Worm (Caenorhabditis elegans): Measurements from ENCODE around the gene fbxa-111.

fbxa-111 gene

DNA sequence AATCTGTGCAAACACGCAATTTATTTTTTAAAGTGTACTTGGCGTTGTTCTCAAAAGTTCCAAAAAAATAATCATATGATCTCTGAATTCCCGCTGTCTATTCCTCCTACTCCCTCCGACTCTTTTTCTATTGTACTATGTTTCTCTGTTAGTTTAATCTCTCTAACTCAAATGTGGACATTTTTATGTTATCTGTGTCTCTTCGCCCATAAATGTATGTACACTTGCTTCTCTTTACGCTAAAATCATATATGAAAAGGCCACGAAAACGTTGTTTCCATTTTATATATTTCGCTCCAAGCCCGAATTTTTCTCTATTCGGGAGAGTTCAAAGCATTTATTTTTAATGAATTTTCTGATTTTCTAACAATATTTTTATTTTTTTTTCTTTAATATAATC is 38.6 kb downstream of the fbxa-111 start (continued):
- peak; percentile 3 for TF ChIP-seq fkh-8 (tag; optimal IDR thresholded peaks at IDR 0.05)
- TF ChIP-seq nhr-11 (tag; optimal IDR thresholded peaks at IDR 0.05): no peak
- TF ChIP-seq pqm-1 (tag; optimal IDR thresholded peaks at IDR 0.05): no peak
- no peak for TF ChIP-seq pax-3 (tag; optimal IDR thresholded peaks at IDR 0.05)

DNA sequence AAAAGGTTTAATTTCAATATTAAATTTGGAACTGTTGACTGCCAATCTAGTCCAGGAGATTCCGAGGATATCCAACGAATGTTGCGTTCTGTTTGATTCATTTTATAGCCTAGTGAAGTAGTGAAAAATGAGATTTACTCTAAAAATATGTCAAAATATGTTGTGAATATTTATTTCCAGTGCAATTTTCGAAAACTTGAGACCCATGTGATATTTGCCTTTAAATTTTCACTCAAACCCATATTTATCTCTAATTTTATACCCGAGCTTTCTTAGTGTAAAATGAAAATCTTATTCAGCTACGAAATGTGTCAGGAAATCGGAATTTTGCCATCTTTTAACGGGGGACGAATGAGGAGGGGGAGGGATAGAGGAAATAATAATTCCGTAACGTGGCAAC is 39.6 kb downstream of the fbxa-111 start, which contains the start of gene F09C6.16:
Gene F09C6.16 (minus strand): TSS at position 101 of the 400 bp plus-strand sequence.
- TF ChIP-seq C16A3.4 (tag; optimal IDR thresholded peaks at IDR 0.05): no peak
- TF ChIP-seq ama-1 (optimal IDR thresholded peaks at IDR 0.05): no peak
- no peak for TF ChIP-seq efl-1 (optimal IDR thresholded peaks at IDR 0.05)
- peak in 1 of 2 experiments; percentile 28 for TF ChIP-seq efl-1 (GFP tag; optimal IDR thresholded peaks at IDR 0.05 in 1 of 2)
- TF ChIP-seq ets-5 (GFP tag; IDR thresholded peaks at IDR 0.05): no peak

DNA sequence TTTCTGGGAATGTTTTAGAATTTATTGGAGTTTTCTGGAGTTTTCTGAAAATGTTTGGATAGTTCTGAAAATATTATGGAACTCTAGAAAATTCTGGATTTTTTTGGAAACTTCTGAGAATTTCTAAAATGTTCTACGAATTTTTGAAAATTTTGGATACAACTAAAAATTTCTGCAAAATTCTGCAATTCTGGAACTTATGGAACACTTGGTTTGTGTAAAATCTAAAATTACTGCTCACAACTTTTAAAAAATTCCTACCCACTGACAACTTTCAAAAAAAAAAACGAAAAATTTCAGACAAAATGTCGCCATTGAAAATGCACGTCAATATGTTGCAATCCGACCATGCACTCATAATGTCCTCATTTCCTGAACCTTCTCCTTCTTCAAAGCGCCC is 44.9 kb downstream of the fbxa-111 start, which contains the start of gene nhr-262:
Gene nhr-262 (plus strand): TSS at position 301 of the 400 bp plus-strand sequence.
- TF ChIP-seq hpl-2 (GFP tag; optimal IDR thresholded peaks at IDR 0.05) (no peak), lin-15B (tag; optimal IDR thresholded peaks at IDR 0.05) (no peak), fkh-10 (GFP tag; optimal IDR thresholded peaks at IDR 0.05) (no peak), tlp-1 (tag; optimal IDR thresholded peaks at IDR 0.05) (no peak), dpl-1 (GFP tag; optimal IDR thresholded peaks at IDR 0.05) (no peak), ceh-90 (tag; optimal IDR thresholded peaks at IDR 0.05) (no peak), blmp-1 (tag; optimal IDR thresholded peaks at IDR 0.05) (no peak), nhr-90 (tag; optimal IDR thresholded peaks at IDR 0.05; ENCODE audit: poor library complexity) (no peak)

DNA sequence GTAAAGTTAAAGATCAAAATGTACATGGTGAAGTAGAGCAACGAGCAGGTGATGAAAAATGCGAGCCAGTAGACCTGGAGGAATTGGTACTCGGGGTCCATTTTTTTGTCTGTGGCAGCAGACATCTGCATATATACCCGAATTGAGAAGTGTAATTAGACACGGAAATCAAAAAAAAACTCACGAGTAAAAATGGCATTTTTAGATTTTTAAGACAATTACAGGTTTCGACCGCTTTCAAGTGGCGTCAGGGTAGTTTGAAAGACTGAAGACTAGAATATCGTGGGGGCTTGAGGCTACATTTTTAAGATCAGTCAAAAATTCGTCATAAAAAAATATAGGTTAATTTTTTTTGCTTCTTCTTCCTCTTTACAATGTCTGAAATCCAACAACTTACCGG is 46.8 kb downstream of the fbxa-111 start, which contains the start of gene srd-68:
Gene srd-68 (minus strand): TSS at position 101 of the 400 bp plus-strand sequence.
- TF ChIP-seq ces-1 (GFP tag; optimal IDR thresholded peaks at IDR 0.05): no peak
- TF ChIP-seq efl-3 (GFP tag; optimal IDR thresholded peaks at IDR 0.05): no peak

DNA sequence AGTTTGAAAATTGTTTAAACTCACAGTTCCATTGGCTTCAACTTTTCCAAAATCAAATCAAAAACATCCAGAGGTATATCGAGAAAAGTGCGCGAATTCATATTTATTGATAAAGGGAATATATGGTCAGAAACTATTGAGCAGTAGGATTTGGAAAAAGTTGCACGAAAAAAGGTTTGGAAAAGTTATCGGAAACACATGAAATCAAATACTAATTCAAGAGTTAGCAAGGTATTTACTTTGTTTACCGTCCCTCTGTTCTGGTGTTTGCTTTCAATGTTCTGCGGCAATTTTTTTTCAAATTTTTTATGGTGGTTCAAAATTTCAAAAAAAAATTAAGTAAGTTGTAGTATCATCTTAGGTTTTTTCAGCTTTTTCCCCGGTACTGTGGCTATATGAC is 50.2 kb downstream of the fbxa-111 start, which contains the start of gene fbxa-45:
Gene fbxa-45 (minus strand): TSS at position 101 of the 400 bp plus-strand sequence.
- TF ChIP-seq fkh-8 (tag; optimal IDR thresholded peaks at IDR 0.05) (no peak), ceh-82 (tag; optimal IDR thresholded peaks at IDR 0.05) (no peak), unc-130 (tag; optimal IDR thresholded peaks at IDR 0.05) (no peak), nhr-19 (GFP tag; conservative IDR thresholded peaks at IDR 0.05) (no peak), pag-3 (tag; optimal IDR thresholded peaks at IDR 0.05; ENCODE audit: borderline replicate concordance, insufficient read depth) (no peak), sox-4 (tag; optimal IDR thresholded peaks at IDR 0.05) (no peak), tlp-1 (tag; optimal IDR thresholded peaks at IDR 0.05) (no peak), Y116A8C.19 (tag; optimal IDR thresholded peaks at IDR 0.05; ENCODE audit: borderline replicate concordance) (no peak), irx-1 (tag; optimal IDR thresholded peaks at IDR 0.05) (no peak)

Data from whole organism, L1 larva.